Fruit fly (Drosophila melanogaster) whole organism, embryonic: ENCODE data around the gene CG9270.

ENCODE experiments used
- Awh ChIP-seq: fragments of 200-800 bp; sonication (Bioruptor generic); IDR thresholded peaks from 2 replicates; pipeline ENCODE4, ENCODE4 v1.3.6; 2022; ENCODE audit warnings: missing biosample characterization, missing genetic modification characterization
- CG10979 ChIP-seq: fragments of 200-800 bp; sonication (Bioruptor generic); optimal IDR thresholded peaks from 2 replicates; lab custom pipeline; 2018; ENCODE audit warnings: missing biosample characterization, mild to moderate bottlenecking, missing genetic modification characterization, moderate library complexity
- CG11093 ChIP-seq: fragments of 200-800 bp; sonication (Bioruptor generic); IDR thresholded peaks from 3 replicates; pipeline ENCODE4 v1.3.6; 2022; ENCODE audit warnings: missing biosample characterization, missing genetic modification characterization
- CG11696 ChIP-seq: fragments of 200-800 bp; sonication (Bioruptor generic); IDR thresholded peaks from 2 replicates; pipeline ENCODE4 v1.3.6; 2022; ENCODE audit warnings: missing biosample characterization, missing genetic modification characterization
- CG12299 ChIP-seq: fragments of 200-800 bp; sonication (Bioruptor generic); optimal IDR thresholded peaks from 2 replicates; lab custom pipeline; 2018; ENCODE audit warnings: missing biosample characterization, mild to moderate bottlenecking, missing genetic modification characterization
- CG13123 ChIP-seq: fragments of 200-800 bp; sonication (Bioruptor generic); optimal IDR thresholded peaks from 2 replicates; lab custom pipeline; 2016; ENCODE audit warnings: missing biosample characterization, missing genetic modification characterization
- CG15011 ChIP-seq: fragments of 200-800 bp; sonication (Bioruptor generic); optimal IDR thresholded peaks from 3 replicates; lab custom pipeline; 2018; ENCODE audit warnings: missing biosample characterization, mild to moderate bottlenecking, missing genetic modification characterization
- CG17829 ChIP-seq: fragments of 200-800 bp; optimal IDR thresholded peaks from 2 replicates; lab custom pipeline; 2019; ENCODE audit warnings: missing biosample characterization, mild to moderate bottlenecking, missing genetic modification characterization, moderate library complexity
- CG18476 ChIP-seq: fragments of 200-800 bp; sonication (Bioruptor generic); optimal IDR thresholded peaks from 2 replicates; lab custom pipeline; 2016; ENCODE audit warnings: missing biosample characterization, mild to moderate bottlenecking, missing genetic modification characterization
- CG33213 ChIP-seq: fragments of 200-800 bp; sonication (Bioruptor generic); optimal IDR thresholded peaks from 3 replicates; lab custom pipeline; 2016; ENCODE audit warnings: missing biosample characterization, missing genetic modification characterization
- CG43689 ChIP-seq: fragments of 200-800 bp; sonication (Bioruptor generic); IDR thresholded peaks from 2 replicates; pipeline ENCODE4 v1.3.6; 2022; ENCODE audit warnings: missing biosample characterization, missing genetic modification characterization
- CG5180 ChIP-seq: fragments of 200-800 bp; sonication (Bioruptor generic); optimal IDR thresholded peaks from 3 replicates; lab custom pipeline; 2017; ENCODE audit warnings: missing biosample characterization, missing genetic modification characterization, mild to moderate bottlenecking, moderate library complexity, missing genetic modification reagents
- CG6689 ChIP-seq: fragments of 200-800 bp; sonication (Bioruptor generic); IDR thresholded peaks from 2 replicates; pipeline ENCODE4 v1.3.6; 2022; ENCODE audit warnings: missing biosample characterization, missing genetic modification characterization
- CG9609 ChIP-seq: fragments of 200-800 bp; sonication (Bioruptor generic); optimal IDR thresholded peaks from 3 replicates; lab custom pipeline; 2016; ENCODE audit warnings: missing biosample characterization, missing genetic modification characterization
- CG9727 ChIP-seq: fragments of 200-800 bp; sonication (Bioruptor generic); optimal IDR thresholded peaks from 3 replicates; lab custom pipeline; 2017; ENCODE audit warnings: missing biosample characterization, mild to moderate bottlenecking, missing genetic modification characterization
- Dad ChIP-seq: fragments of 200-800 bp; sonication (Bioruptor generic); optimal IDR thresholded peaks from 3 replicates; lab custom pipeline; 2016; ENCODE audit warnings: missing biosample characterization, missing genetic modification characterization
- Dll ChIP-seq: fragments of 200-800 bp; sonication (Bioruptor generic); IDR thresholded peaks from 4 replicates; pipeline ENCODE4 v1.3.6; 2022; ENCODE audit warnings: missing biosample characterization, missing genetic modification characterization; ENCODE audit not compliant: partially characterized antibody
- Dref ChIP-seq: fragments of 200-800 bp; sonication (Bioruptor generic); IDR thresholded peaks from 2 replicates; pipeline ENCODE4 v1.3.6; 2022; ENCODE audit warnings: missing biosample characterization, missing genetic modification characterization
- ERR ChIP-seq: fragments of 200-800 bp; sonication (Bioruptor generic); optimal IDR thresholded peaks from 2 replicates; lab custom pipeline; 2016; ENCODE audit warnings: missing biosample characterization, missing genetic modification characterization
- Fer1 ChIP-seq: fragments of 200-800 bp; sonication (Bioruptor generic); optimal IDR thresholded peaks from 2 replicates; lab custom pipeline; 2017; ENCODE audit warnings: missing biosample characterization, mild to moderate bottlenecking, missing genetic modification characterization
- HLH4C ChIP-seq: fragments of 200-800 bp; sonication (Bioruptor generic); IDR thresholded peaks from 3 replicates; pipeline ENCODE4 v1.3.6; 2022; ENCODE audit warnings: missing biosample characterization, missing genetic modification characterization; ENCODE audit not compliant: partially characterized antibody
- HLHmδ ChIP-seq: fragments of 200-800 bp; sonication (Bioruptor generic); optimal IDR thresholded peaks from 2 replicates; lab custom pipeline; 2018; ENCODE audit warnings: missing biosample characterization, mild to moderate bottlenecking, missing genetic modification characterization, moderate library complexity
- Hr78 ChIP-seq, 2 experiments: fragments of 200-800 bp in 1 of 2; fragments of >200 bp in 1 of 2; sonication (Bioruptor generic) in 1 of 2; optimal IDR thresholded peaks; 2 replicates each; lab custom pipeline; 2017 to 2019; ENCODE audit warnings: missing biosample characterization in 2 of 2, missing genetic modification characterization in 2 of 2, mild to moderate bottlenecking in 1 of 2, moderate library complexity in 1 of 2
- MESR4 ChIP-seq: fragments of 200-800 bp; sonication (Bioruptor generic); optimal IDR thresholded peaks from 2 replicates; lab custom pipeline; 2018; ENCODE audit warnings: missing biosample characterization, mild to moderate bottlenecking, missing genetic modification characterization, moderate library complexity
- Max ChIP-seq: fragments of 200-800 bp; sonication (Bioruptor generic); optimal IDR thresholded peaks from 2 replicates; lab custom pipeline; 2016; ENCODE audit warnings: missing biosample characterization, mild to moderate bottlenecking, missing genetic modification characterization
- Nf-YA ChIP-seq: fragments of 200-800 bp; sonication (Bioruptor generic); IDR thresholded peaks from 2 replicates; pipeline ENCODE4 v1.3.6; 2022; ENCODE audit warnings: missing biosample characterization, missing genetic modification characterization
- Ptx1 ChIP-seq: fragments of 200-800 bp; sonication (Bioruptor generic); IDR thresholded peaks from 2 replicates; pipeline ENCODE4 v1.3.6; 2022; ENCODE audit warnings: missing biosample characterization, missing genetic modification characterization
- Spps ChIP-seq: fragments of 200-800 bp; sonication (Bioruptor generic); optimal IDR thresholded peaks from 2 replicates; lab custom pipeline; 2018; ENCODE audit warnings: missing biosample characterization, mild to moderate bottlenecking, missing genetic modification characterization
- Tbp ChIP-seq: fragments of >200 bp; optimal IDR thresholded peaks from 2 replicates; lab custom pipeline; 2018; ENCODE audit warnings: missing biosample characterization, missing genetic modification characterization
- Xbp1 ChIP-seq: fragments of 200-800 bp; sonication (Bioruptor generic); optimal IDR thresholded peaks from 3 replicates; lab custom pipeline; 2016; ENCODE audit warnings: missing biosample characterization, mild to moderate bottlenecking, missing genetic modification characterization
- Xrp1 ChIP-seq: fragments of 200-800 bp; sonication (Bioruptor generic); IDR thresholded peaks from 2 replicates; pipeline ENCODE4 v1.3.6; 2022; ENCODE audit warnings: missing biosample characterization, missing genetic modification characterization
- YL-1 ChIP-seq: fragments of 200-800 bp; sonication (Bioruptor generic); optimal IDR thresholded peaks from 3 replicates; lab custom pipeline; 2017; ENCODE audit warnings: missing biosample characterization, mild to moderate bottlenecking, missing genetic modification characterization
- al ChIP-seq: fragments of 200-800 bp; sonication (Bioruptor generic); IDR thresholded peaks from 2 replicates; pipeline ENCODE4 v1.3.6; 2022; ENCODE audit warnings: missing biosample characterization, missing genetic modification characterization
- ap ChIP-seq: fragments of 200-800 bp; sonication (Bioruptor generic); IDR thresholded peaks from 2 replicates; pipeline ENCODE4 v1.3.6; 2022; ENCODE audit warnings: missing biosample characterization, missing genetic modification characterization
- corto ChIP-seq: fragments of 200-800 bp; sonication (Bioruptor generic); optimal IDR thresholded peaks from 2 replicates; lab custom pipeline; 2016; ENCODE audit warnings: missing biosample characterization, mild to moderate bottlenecking, missing genetic modification characterization, moderate library complexity
- crc ChIP-seq: fragments of 200-800 bp; sonication (Bioruptor generic); optimal IDR thresholded peaks from 2 replicates; lab custom pipeline; 2016; ENCODE audit warnings: missing biosample characterization, missing genetic modification characterization
- dmrt11E ChIP-seq: fragments of 200-800 bp; sonication (Bioruptor generic); optimal IDR thresholded peaks from 3 replicates; lab custom pipeline; 2018; ENCODE audit warnings: missing biosample characterization, mild to moderate bottlenecking, missing genetic modification characterization, moderate library complexity
- ems ChIP-seq: fragments of 200-800 bp; sonication (Bioruptor generic); optimal IDR thresholded peaks from 3 replicates; lab custom pipeline; 2016; ENCODE audit warnings: missing biosample characterization, missing genetic modification characterization
- fd64A ChIP-seq: fragments of 200-800 bp; sonication (Bioruptor generic); optimal IDR thresholded peaks from 3 replicates; lab custom pipeline; 2018; ENCODE audit warnings: missing biosample characterization, mild to moderate bottlenecking, missing genetic modification characterization
- ftz-f1 ChIP-seq: fragments of 200-800 bp; sonication (Bioruptor generic); optimal IDR thresholded peaks from 2 replicates; lab custom pipeline; 2016; ENCODE audit warnings: missing biosample characterization, missing genetic modification characterization
- jing ChIP-seq: fragments of 200-800 bp; sonication (Bioruptor generic); optimal IDR thresholded peaks from 2 replicates; lab custom pipeline; 2018; ENCODE audit warnings: missing biosample characterization, mild to moderate bottlenecking, missing genetic modification characterization
- lab ChIP-seq: fragments of 200-800 bp; sonication (Bioruptor generic); optimal IDR thresholded peaks from 3 replicates; lab custom pipeline; 2017; ENCODE audit warnings: missing biosample characterization, missing genetic modification characterization, mild to moderate bottlenecking, moderate library complexity, missing genetic modification reagents
- mld ChIP-seq: fragments of 200-800 bp; sonication (Bioruptor generic); IDR thresholded peaks from 3 replicates; pipeline ENCODE4 v1.3.6; 2022; ENCODE audit warnings: missing biosample characterization, missing genetic modification characterization; ENCODE audit not compliant: partially characterized antibody
- pho ChIP-seq: fragments of 200-800 bp; sonication (Bioruptor generic); optimal IDR thresholded peaks from 2 replicates; lab custom pipeline; 2016; ENCODE audit warnings: missing biosample characterization, missing genetic modification characterization
- pnt ChIP-seq: fragments of 200-800 bp; sonication (Bioruptor generic); optimal IDR thresholded peaks from 3 replicates; lab custom pipeline; 2016; ENCODE audit warnings: missing biosample characterization, missing genetic modification characterization
- row ChIP-seq: fragments of 200-800 bp; sonication (Bioruptor generic); IDR thresholded peaks from 3 replicates; pipeline ENCODE4 v1.3.6; 2022; ENCODE audit warnings: missing biosample characterization, missing genetic modification characterization
- wor ChIP-seq: fragments of 200-800 bp; sonication (Bioruptor generic); IDR thresholded peaks from 2 replicates; pipeline ENCODE4 v1.3.6; 2022; ENCODE audit warnings: missing biosample characterization, missing genetic modification characterization
- zen ChIP-seq: fragments of 200-800 bp; sonication (Bioruptor generic); optimal IDR thresholded peaks from 3 replicates; lab custom pipeline; 2018; ENCODE audit warnings: missing biosample characterization, mild to moderate bottlenecking, missing genetic modification characterization, moderate library complexity
- zf30C ChIP-seq: fragments of 200-800 bp; sonication (Bioruptor generic); optimal IDR thresholded peaks from 3 replicates; lab custom pipeline; 2018; ENCODE audit warnings: missing biosample characterization, mild to moderate bottlenecking, missing genetic modification characterization
- zfh2 ChIP-seq: fragments of 200-800 bp; sonication (Bioruptor generic); optimal IDR thresholded peaks from 2 replicates; lab custom pipeline; 2016; ENCODE audit warnings: missing biosample characterization, missing genetic modification characterization

Gene CG9270

dm6 chr2L:20896681-20897341, 37.1 kb downstream of the CG9270 start (continued):
- no peak for TF ChIP-seq MESR4 (GFP tag; lab: Kevin White, UChicago)
- TF ChIP-seq CG15011 = no peak
- TF ChIP-seq CG11696 = no peak
- peak; percentile 26 for TF ChIP-seq CG33213
- no peak for TF ChIP-seq HLH4C (GFP tag; lab: Robert Waterston, UW)
- TF ChIP-seq YL-1 (GFP tag; lab: Kevin White, UChicago) = peak; percentile 22
- TF ChIP-seq row (GFP tag; lab: Robert Waterston, UW) = peak; percentile 21; the same call in 1 of the 3 replicates
- peak; percentile 4 for TF ChIP-seq CG17829 (tag; lab: Kevin White, UChicago)
- no peak for TF ChIP-seq CG10979 (tag; lab: Kevin White, UChicago)
- TF ChIP-seq Ptx1 (GFP tag; lab: Robert Waterston, UW) = no peak
- no peak for TF ChIP-seq al (GFP tag; lab: Robert Waterston, UW)
- TF ChIP-seq CG6689 (GFP tag; lab: Robert Waterston, UW) = no peak
- no peak for TF ChIP-seq dmrt11E (tag; lab: Kevin White, UChicago)
- TF ChIP-seq CG9727 = no peak
- TF ChIP-seq ERR = no peak
- TF ChIP-seq Xrp1 (GFP tag; lab: Robert Waterston, UW) = peak; percentile 56; the same call in 1 of the 2 replicates
- TF ChIP-seq Fer1 (GFP tag; lab: Kevin White, UChicago) = peak; percentile 46
- TF ChIP-seq Tbp (GFP tag; lab: Kevin White, UChicago) = no peak
- no peak for TF ChIP-seq Dll
- TF ChIP-seq wor (GFP tag; lab: Robert Waterston, UW) = no peak
- TF ChIP-seq Awh (GFP tag; lab: Robert Waterston, UW) = peak; percentile 76
- peak; percentile 73 for TF ChIP-seq HLHmδ
- TF ChIP-seq Nf-YA (GFP tag; lab: Robert Waterston, UW) = peak; percentile 46; the same call in 1 of the 2 replicates
- no peak for TF ChIP-seq ftz-f1
- TF ChIP-seq CG12299 = peak; percentile 48
- TF ChIP-seq Max (GFP tag; lab: Kevin White, UChicago) = no peak
- no peak for TF ChIP-seq CG9609 (GFP tag; lab: Kevin White, UChicago)
- TF ChIP-seq zen (tag; lab: Kevin White, UChicago) = no peak
- no peak for TF ChIP-seq CG43689 (GFP tag; lab: Robert Waterston, UW)
- no peak for TF ChIP-seq Dad (GFP tag; lab: Kevin White, UChicago)
- TF ChIP-seq Xbp1 (GFP tag; lab: Kevin White, UChicago) = no peak
- TF ChIP-seq lab = peak; percentile 79
- no peak for TF ChIP-seq pho (GFP tag; lab: Kevin White, UChicago)
- TF ChIP-seq Hr78 (GFP tag; optimal IDR thresholded peaks at IDR 0.05; lab: Kevin White, UChicago) = peak in 1 of 2 experiments; percentile 75
- TF ChIP-seq CG11093 (GFP tag; lab: Robert Waterston, UW) = no peak
- no peak for TF ChIP-seq Dref (GFP tag; lab: Robert Waterston, UW)
- TF ChIP-seq jing (GFP tag; lab: Kevin White, UChicago) = no peak
- TF ChIP-seq crc = no peak
- no peak for TF ChIP-seq mld
- peak; percentile 11 for TF ChIP-seq CG18476 (GFP tag; lab: Kevin White, UChicago)
- no peak for TF ChIP-seq pnt (GFP tag; lab: Kevin White, UChicago)
- peak; percentile 42 for TF ChIP-seq Spps (tag; lab: Kevin White, UChicago)
- no peak for TF ChIP-seq corto (GFP tag; lab: Kevin White, UChicago)
- peak; percentile 72 for TF ChIP-seq CG5180
- no peak for TF ChIP-seq zf30C (GFP tag; lab: Kevin White, UChicago)
- peak; percentile 16 for TF ChIP-seq CG13123 (GFP tag; lab: Kevin White, UChicago)
- no peak for TF ChIP-seq ap (GFP tag; lab: Robert Waterston, UW)
- TF ChIP-seq ems (GFP tag; lab: Kevin White, UChicago) = no peak
- TF ChIP-seq zfh2 = no peak
- TF ChIP-seq fd64A = peak; percentile 89
